Worm (Caenorhabditis elegans): ENCODE results near the gene tag-77.

ce11 chrIV:8514546-8514945 is 4.2 kb upstream of the tag-77 start:
- TF ChIP-seq nhr-76 (tag; optimal IDR thresholded peaks at IDR 0.05) (no peak), elt-3 (tag; optimal IDR thresholded peaks at IDR 0.05) (no peak), hlh-1 (tag; optimal IDR thresholded peaks at IDR 0.05) (no peak), ztf-11 (tag; optimal IDR thresholded peaks at IDR 0.05) (no peak), snpc-4 (tag; optimal IDR thresholded peaks at IDR 0.05) (no peak), lin-13 (tag; optimal IDR thresholded peaks at IDR 0.05) (no peak), nhr-237 (tag; optimal IDR thresholded peaks at IDR 0.05) (no peak), mep-1 (tag; optimal IDR thresholded peaks at IDR 0.05) (no peak), ceh-43 (GFP tag; optimal IDR thresholded peaks at IDR 0.05) (no peak), blmp-1 (tag; optimal IDR thresholded peaks at IDR 0.05) (no peak), pha-4 (tag; optimal IDR thresholded peaks at IDR 0.05) (no peak), ceh-39 (tag; optimal IDR thresholded peaks at IDR 0.05) (no peak), unc-62 (GFP tag; optimal IDR thresholded peaks at IDR 0.05) (no peak)
